Worm (Caenorhabditis elegans) whole organism, L1 larva: ENCODE results near the gene F54E12.2.

Source experiments
- elt-2 ChIP-seq: sonication (generic microtip); optimal IDR thresholded peaks from 2 replicates; lab custom pipeline; 2016; ENCODE audit warnings: missing genetic modification characterization, mild to moderate bottlenecking, inconsistent platforms, missing compliant biosample characterization, missing genetic modification reagents
- elt-3 ChIP-seq, 6 experiments: fragments of 150-350 bp in 1 of 6; sonication (generic microtip); optimal IDR thresholded peaks; 2 replicates each; lab custom pipeline; 2017 to 2018; ENCODE audit warnings: missing biosample characterization in 6 of 6, missing genetic modification characterization in 6 of 6, inconsistent platforms in 1 of 6
- fkh-4 ChIP-seq: sonication (generic microtip); optimal IDR thresholded peaks from 2 replicates; lab custom pipeline; 2016; ENCODE audit warnings: missing compliant biosample characterization, missing genetic modification characterization, borderline replicate concordance
- jun-1 ChIP-seq: fragments of 150-350 bp; optimal IDR thresholded peaks from 2 replicates; lab custom pipeline; 2014; ENCODE audit warnings: missing biosample characterization, missing genetic modification reagents, missing genetic modification characterization
- mdl-1 ChIP-seq, 2 experiments: fragments of 150-350 bp; optimal IDR thresholded peaks; 2 replicates each; lab custom pipeline; 2014 to 2017; ENCODE audit warnings: missing biosample characterization in 2 of 2, missing genetic modification characterization in 2 of 2, inconsistent platforms in 1 of 2
- nhr-28 ChIP-seq: fragments of 150-350 bp; optimal IDR thresholded peaks from 2 replicates; lab custom pipeline; 2014; ENCODE audit warnings: missing biosample characterization, missing genetic modification characterization
- nhr-76 ChIP-seq: sonication (generic microtip); optimal IDR thresholded peaks from 2 replicates; lab custom pipeline; 2017; ENCODE audit warnings: missing biosample characterization, missing genetic modification characterization
- nhr-77 ChIP-seq: fragments of 150-350 bp; optimal IDR thresholded peaks from 2 replicates; lab custom pipeline; 2014; ENCODE audit warnings: missing biosample characterization, missing genetic modification characterization
- nhr-90 ChIP-seq: sonication (generic microtip); optimal IDR thresholded peaks from 2 replicates; lab custom pipeline; 2016; ENCODE audit warnings: mild to moderate bottlenecking, missing genetic modification characterization, missing compliant biosample characterization; ENCODE audit not compliant: poor library complexity
- pqm-1 ChIP-seq: sonication (generic microtip); optimal IDR thresholded peaks from 3 replicates; lab custom pipeline; 2017; ENCODE audit warnings: missing biosample characterization, missing genetic modification characterization
- sox-4 ChIP-seq: sonication (generic microtip); optimal IDR thresholded peaks from 2 replicates; lab custom pipeline; 2016; ENCODE audit warnings: missing genetic modification characterization, missing compliant biosample characterization
- unc-62 ChIP-seq: fragments of 150-350 bp; optimal IDR thresholded peaks from 2 replicates; lab custom pipeline; 2014; ENCODE audit warnings: missing biosample characterization, missing genetic modification reagents, missing genetic modification characterization
- zag-1 ChIP-seq: fragments of 150-350 bp; optimal IDR thresholded peaks from 2 replicates; lab custom pipeline; 2014; ENCODE audit warnings: missing biosample characterization, missing genetic modification characterization

DNA sequence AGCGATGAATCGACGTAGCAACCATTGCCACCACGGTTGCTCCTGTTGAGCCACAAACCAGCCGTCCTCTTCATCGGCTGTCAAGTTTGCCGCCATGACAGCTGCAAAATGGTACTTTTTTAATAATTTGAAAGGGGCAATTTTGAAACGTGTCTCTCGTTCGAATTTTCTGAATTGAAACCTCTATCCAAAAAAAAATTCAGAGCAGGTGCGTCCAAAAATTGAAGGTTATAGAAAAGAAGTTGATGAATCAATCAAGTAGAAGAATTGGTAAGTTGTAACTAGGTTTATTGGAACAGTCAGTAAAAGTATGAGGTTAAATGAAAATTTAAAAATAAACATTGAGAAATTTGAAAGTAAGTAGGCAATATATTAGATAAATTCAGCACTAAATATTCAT, 24.4 kb upstream of the F54E12.2 start, which contains the start of gene T01G1.4:
- no peak for TF ChIP-seq nhr-28 (tag; lab: Kevin White, UChicago)
- TF ChIP-seq pqm-1 (tag; lab: Kevin White, UChicago) = no peak
- no peak for TF ChIP-seq nhr-76 (tag; lab: Kevin White, UChicago)
- no peak for TF ChIP-seq elt-3 (tag; optimal IDR thresholded peaks at IDR 0.05; lab: Kevin White, UChicago)
- TF ChIP-seq zag-1 (tag; lab: Kevin White, UChicago) = no peak
- no peak for TF ChIP-seq elt-2 (tag; lab: Kevin White, UChicago)
- TF ChIP-seq nhr-77 (tag; lab: Kevin White, UChicago) = no peak
- TF ChIP-seq unc-62 = no peak
- no peak for TF ChIP-seq sox-4 (tag; lab: Kevin White, UChicago)
- no peak for TF ChIP-seq jun-1 (tag; lab: Kevin White, UChicago)
- TF ChIP-seq mdl-1 (tag; optimal IDR thresholded peaks at IDR 0.05; lab: Kevin White, UChicago) = no peak
- no peak for TF ChIP-seq fkh-4
- no peak for TF ChIP-seq nhr-90 (tag; lab: Kevin White, UChicago)
